Worm (Caenorhabditis elegans): Measurements from ENCODE around the gene dct-16.

DNA sequence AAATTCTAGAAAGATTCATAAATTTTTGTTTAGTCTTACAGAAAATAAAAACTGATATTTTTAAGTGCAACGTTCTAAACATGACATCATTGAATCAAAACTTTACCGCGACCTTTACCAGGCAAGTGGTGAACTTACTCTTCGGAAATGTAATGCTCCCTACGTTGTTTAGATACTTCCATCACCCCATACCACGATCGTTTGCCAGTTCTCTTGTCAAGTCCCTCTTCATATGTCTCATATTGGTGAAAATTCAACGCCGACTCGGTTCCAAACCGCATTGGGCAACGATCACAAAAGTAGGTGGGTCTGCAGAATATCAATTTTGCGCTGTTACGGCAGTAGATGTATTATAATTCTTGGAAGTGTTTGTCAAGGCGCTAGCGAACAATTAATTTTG, 38.0 kb downstream of the dct-16 start, which contains the start of gene B0250.18:
- no peak for TF ChIP-seq him-1 (tag; optimal IDR thresholded peaks at IDR 0.05)
- TF ChIP-seq W03F9.2 (tag; optimal IDR thresholded peaks at IDR 0.05) = no peak
- TF ChIP-seq dao-5 (tag; optimal IDR thresholded peaks at IDR 0.05) = no peak

Measured in whole organism, L4/young adult.